Worm (Caenorhabditis elegans) whole organism, L1 larva: ENCODE results near the gene nsy-4.

Experiments used
- C34B4.2 ChIP-seq: sonication (generic microtip); optimal IDR thresholded peaks from 2 replicates; lab custom pipeline; 2017; ENCODE audit warnings: mild to moderate bottlenecking, missing genetic modification characterization, missing compliant biosample characterization
- F16B12.6 ChIP-seq: fragments of 150-350 bp; optimal IDR thresholded peaks from 2 replicates; lab custom pipeline; 2014; ENCODE audit warnings: missing biosample characterization, missing genetic modification characterization
- alr-1 ChIP-seq: fragments of 200-800 bp; sonication (Bioruptor generic); optimal IDR thresholded peaks from 2 replicates; lab custom pipeline; 2018; ENCODE audit warnings: borderline replicate concordance, mild to moderate bottlenecking, missing genetic modification characterization, missing compliant biosample characterization
- blmp-1 ChIP-seq: fragments of 150-350 bp; optimal IDR thresholded peaks from 2 replicates; lab custom pipeline; 2014; ENCODE audit warnings: missing biosample characterization, missing genetic modification characterization
- ceh-8 ChIP-seq: fragments of 200-800 bp; sonication (Bioruptor generic); optimal IDR thresholded peaks from 2 replicates; lab custom pipeline; 2018; ENCODE audit warnings: mild to moderate bottlenecking, missing genetic modification characterization, moderate library complexity, missing compliant biosample characterization
- ceh-90 ChIP-seq: sonication (generic microtip); optimal IDR thresholded peaks from 2 replicates; lab custom pipeline; 2016; ENCODE audit warnings: missing genetic modification characterization, missing compliant biosample characterization
- ces-1 ChIP-seq: fragments of 150-350 bp; optimal IDR thresholded peaks from 2 replicates; lab custom pipeline; 2014; ENCODE audit warnings: missing biosample characterization, missing genetic modification reagents, missing genetic modification characterization
- elt-2 ChIP-seq: sonication (generic microtip); optimal IDR thresholded peaks from 2 replicates; lab custom pipeline; 2016; ENCODE audit warnings: missing genetic modification characterization, mild to moderate bottlenecking, inconsistent platforms, missing compliant biosample characterization, missing genetic modification reagents
- elt-3 ChIP-seq, 6 experiments: fragments of 150-350 bp in 1 of 6; sonication (generic microtip); optimal IDR thresholded peaks; 2 replicates each; lab custom pipeline; 2017 to 2018; ENCODE audit warnings: missing biosample characterization in 6 of 6, missing genetic modification characterization in 6 of 6, inconsistent platforms in 1 of 6
- fkh-4 ChIP-seq: sonication (generic microtip); optimal IDR thresholded peaks from 2 replicates; lab custom pipeline; 2016; ENCODE audit warnings: missing compliant biosample characterization, missing genetic modification characterization, borderline replicate concordance
- fkh-8 ChIP-seq: sonication (generic microtip); optimal IDR thresholded peaks from 2 replicates; lab custom pipeline; 2016; ENCODE audit warnings: mild to moderate bottlenecking, missing genetic modification characterization, missing compliant biosample characterization
- fos-1 ChIP-seq: fragments of 150-350 bp; optimal IDR thresholded peaks from 2 replicates; lab custom pipeline; 2014; ENCODE audit warnings: missing biosample characterization, missing genetic modification characterization
- grh-1 ChIP-seq: fragments of 200-800 bp; sonication (Bioruptor generic); IDR thresholded peaks from 2 replicates; pipeline ENCODE4 v1.3.6; 2022; ENCODE audit warnings: missing genetic modification reagents, missing genetic modification characterization, missing compliant biosample characterization
- hlh-17 ChIP-seq: fragments of 200-800 bp; sonication (Bioruptor generic); optimal IDR thresholded peaks from 2 replicates; lab custom pipeline; 2018; ENCODE audit warnings: missing genetic modification characterization, mild to moderate bottlenecking, missing compliant biosample characterization, moderate library complexity, borderline replicate concordance
- hpl-2 ChIP-seq: fragments of 150-350 bp; optimal IDR thresholded peaks from 2 replicates; lab custom pipeline; 2014; ENCODE audit warnings: missing biosample characterization, missing genetic modification reagents, missing genetic modification characterization
- irx-1 ChIP-seq: sonication (generic microtip); optimal IDR thresholded peaks from 2 replicates; lab custom pipeline; 2016; ENCODE audit warnings: missing genetic modification characterization, missing compliant biosample characterization
- lin-14 ChIP-seq: fragments of 200-800 bp; sonication (Bioruptor generic); optimal IDR thresholded peaks from 2 replicates; lab custom pipeline; 2018; ENCODE audit warnings: mild to moderate bottlenecking, missing genetic modification characterization, moderate library complexity, missing compliant biosample characterization
- lin-15B ChIP-seq: fragments of 150-350 bp; sonication (generic microtip); optimal IDR thresholded peaks from 3 replicates; lab custom pipeline; 2014; ENCODE audit warnings: missing biosample characterization, missing genetic modification characterization
- lsy-2 ChIP-seq, 2 experiments: fragments of 150-350 bp; optimal IDR thresholded peaks; 2 replicates each; lab custom pipeline; 2014; ENCODE audit warnings: missing biosample characterization in 2 of 2, missing genetic modification characterization in 2 of 2
- mef-2 ChIP-seq: fragments of 150-350 bp; optimal IDR thresholded peaks from 2 replicates; lab custom pipeline; 2014; ENCODE audit warnings: missing biosample characterization, missing genetic modification characterization
- mep-1 ChIP-seq: fragments of 150-350 bp; optimal IDR thresholded peaks from 2 replicates; lab custom pipeline; 2014; ENCODE audit warnings: missing biosample characterization, missing genetic modification characterization
- nhr-11 ChIP-seq: fragments of 150-350 bp; optimal IDR thresholded peaks from 2 replicates; lab custom pipeline; 2014; ENCODE audit warnings: missing biosample characterization, missing genetic modification characterization
- nhr-47 ChIP-seq: sonication (generic microtip); optimal IDR thresholded peaks from 2 replicates; lab custom pipeline; 2016; ENCODE audit warnings: mild to moderate bottlenecking, missing genetic modification characterization, moderate library complexity, missing compliant biosample characterization
- nhr-76 ChIP-seq: sonication (generic microtip); optimal IDR thresholded peaks from 2 replicates; lab custom pipeline; 2017; ENCODE audit warnings: missing biosample characterization, missing genetic modification characterization
- nhr-77 ChIP-seq: fragments of 150-350 bp; optimal IDR thresholded peaks from 2 replicates; lab custom pipeline; 2014; ENCODE audit warnings: missing biosample characterization, missing genetic modification characterization
- nhr-85 ChIP-seq: sonication (generic microtip); peaks from one replicate; lab custom pipeline; 2016; ENCODE audit warnings: missing genetic modification characterization, inconsistent platforms, missing compliant biosample characterization
- nhr-90 ChIP-seq: sonication (generic microtip); optimal IDR thresholded peaks from 2 replicates; lab custom pipeline; 2016; ENCODE audit warnings: mild to moderate bottlenecking, missing genetic modification characterization, missing compliant biosample characterization; ENCODE audit not compliant: poor library complexity
- pag-3 ChIP-seq: sonication (generic microtip); optimal IDR thresholded peaks from 2 replicates; lab custom pipeline; 2017; ENCODE audit warnings: missing genetic modification characterization, mild to moderate bottlenecking, missing compliant biosample characterization, antibody characterized with exemption, borderline replicate concordance; ENCODE audit not compliant: insufficient read depth
- rnt-1 ChIP-seq: sonication (generic microtip); optimal IDR thresholded peaks from 2 replicates; lab custom pipeline; 2016; ENCODE audit warnings: mild to moderate bottlenecking, missing genetic modification characterization, moderate library complexity, missing compliant biosample characterization
- snpc-4 ChIP-seq: fragments of 150-350 bp; optimal IDR thresholded peaks from 2 replicates; lab custom pipeline; 2014; ENCODE audit warnings: missing biosample characterization, missing genetic modification characterization
- snu-23 ChIP-seq: sonication (generic microtip); optimal IDR thresholded peaks from 2 replicates; lab custom pipeline; 2016; ENCODE audit warnings: missing genetic modification characterization, missing compliant biosample characterization
- swsn-7 ChIP-seq: sonication (generic microtip); optimal IDR thresholded peaks from 2 replicates; lab custom pipeline; 2016; ENCODE audit warnings: missing genetic modification characterization, missing compliant biosample characterization
- tbx-2 ChIP-seq: sonication (generic microtip); optimal IDR thresholded peaks from 2 replicates; lab custom pipeline; 2016; ENCODE audit warnings: missing genetic modification characterization, missing compliant biosample characterization
- unc-30 ChIP-seq: sonication (generic microtip); optimal IDR thresholded peaks from 2 replicates; lab custom pipeline; 2017; ENCODE audit warnings: missing biosample characterization, missing genetic modification characterization
- unc-86 ChIP-seq: sonication (generic microtip); optimal IDR thresholded peaks from 2 replicates; lab custom pipeline; 2016; ENCODE audit warnings: missing genetic modification characterization, missing compliant biosample characterization
- unc-98 ChIP-seq: fragments of 200-800 bp; sonication (Bioruptor generic); IDR thresholded peaks from 2 replicates; pipeline ENCODE4 v1.3.6; 2022; ENCODE audit warnings: missing genetic modification characterization, missing compliant biosample characterization
- xbp-1 ChIP-seq: sonication (generic microtip); optimal IDR thresholded peaks from 2 replicates; lab custom pipeline; 2016; ENCODE audit warnings: missing genetic modification characterization, missing compliant biosample characterization
- zip-4 ChIP-seq: fragments of 200-800 bp; sonication (Bioruptor generic); optimal IDR thresholded peaks from 2 replicates; lab custom pipeline; 2018; ENCODE audit warnings: mild to moderate bottlenecking, missing genetic modification characterization, moderate library complexity, missing compliant biosample characterization
- ztf-11 ChIP-seq, 2 experiments: sonication (generic microtip); optimal IDR thresholded peaks; 2 replicates each; lab custom pipeline; 2016 to 2017; ENCODE audit warnings: missing genetic modification characterization in 2 of 2, missing biosample characterization in 1 of 2, missing compliant biosample characterization in 1 of 2
- ztf-4 ChIP-seq: fragments of 150-350 bp; optimal IDR thresholded peaks from 2 replicates; lab custom pipeline; 2014; ENCODE audit warnings: missing biosample characterization, missing genetic modification characterization

nsy-4 gene

ce11 chrIV:2316796-2317195 is 6.3 kb upstream of the nsy-4 start (continued):
- no peak for TF ChIP-seq alr-1 (tag; lab: Kevin White, UChicago)
- TF ChIP-seq mef-2 (tag; lab: Kevin White, UChicago) = no peak
- TF ChIP-seq nhr-47 (tag; lab: Kevin White, UChicago) = peak; percentile 43
- peak; percentile 41 for TF ChIP-seq rnt-1
- TF ChIP-seq unc-30 (tag; lab: Kevin White, UChicago) = no peak
- TF ChIP-seq tbx-2 = peak; percentile 22

- TF ChIP-seq irx-1 (no peak), swsn-7 (tag; lab: Kevin White, UChicago) (no peak), ceh-90 (tag; lab: Kevin White, UChicago) (no peak), snu-23 (GFP tag; lab: Kevin White, UChicago) (no peak), ceh-8 (GFP tag; lab: Kevin White, UChicago) (no peak), lin-15B (tag; lab: Kevin White, UChicago) (no peak), elt-2 (tag; lab: Kevin White, UChicago) (no peak), hpl-2 (GFP tag; lab: Kevin White, UChicago) (no peak), xbp-1 (tag; lab: Kevin White, UChicago) (no peak), F16B12.6 (tag; lab: Kevin White, UChicago) (no peak), nhr-11 (tag; lab: Kevin White, UChicago) (no peak), fos-1 (tag; lab: Kevin White, UChicago) (no peak), nhr-85 (tag; lab: Kevin White, UChicago) (no peak), unc-86 (tag; lab: Kevin White, UChicago) (no peak), hlh-17 (GFP tag; lab: Kevin White, UChicago) (no peak), fkh-4 (tag; lab: Kevin White, UChicago) (no peak), pag-3 (no peak), unc-98 (GFP tag; lab: Robert Waterston, UW) (no peak), nhr-76 (tag; lab: Kevin White, UChicago) (no peak), nhr-90 (tag; lab: Kevin White, UChicago) (no peak)
- TF ChIP-seq, all 84 proteins: peak for 0
Observed at ce11 chrIV:2320009-2320408, 3.1 kb upstream of the nsy-4 start.

ce11 chrIV:2321546-2321945 is 1.5 kb upstream of the nsy-4 start:
- TF ChIP-seq nhr-90 (tag; lab: Kevin White, UChicago) (no peak), unc-30 (tag; lab: Kevin White, UChicago) (no peak), zip-4 (GFP tag; lab: Kevin White, UChicago) (no peak), ztf-4 (tag; lab: Kevin White, UChicago) (no peak), ces-1 (no peak), nhr-77 (tag; lab: Kevin White, UChicago) (no peak), snu-23 (GFP tag; lab: Kevin White, UChicago) (peak; percentile 24), blmp-1 (tag; lab: Kevin White, UChicago) (peak; percentile 62), elt-3 (tag; optimal IDR thresholded peaks at IDR 0.05; lab: Kevin White, UChicago) (peak in 2 of 6 experiments; percentile 1 to 38), mep-1 (tag; lab: Kevin White, UChicago) (peak; percentile 10), lin-14 (GFP tag; lab: Kevin White, UChicago) (peak; percentile 28)

- TF ChIP-seq lsy-2 (tag; optimal IDR thresholded peaks at IDR 0.05; lab: Kevin White, UChicago) (no peak), C34B4.2 (tag; lab: Kevin White, UChicago) (no peak), grh-1 (GFP tag; lab: Robert Waterston, UW) (no peak), ztf-11 (tag; optimal IDR thresholded peaks at IDR 0.05; lab: Kevin White, UChicago) (no peak), snpc-4 (tag; lab: Kevin White, UChicago) (no peak), fkh-8 (tag; lab: Kevin White, UChicago) (no peak)
Observed at ce11 chrIV:2327317-2327716, 4.2 kb downstream of the nsy-4 start.
